Worm (Caenorhabditis elegans): Measurements from ENCODE around the gene lec-11.

Gene lec-11

ce11 chrIV:6590029-6590428, at the start of gene lec-11, which contains the start of gene irld-7:
Gene lec-11, minus strand, starts transcription at chrIV:6590154.
Gene irld-7, plus strand, starts transcription at chrIV:6590360.
- no peak for TF ChIP-seq unc-62 (GFP tag; optimal IDR thresholded peaks at IDR 0.05)

DNA sequence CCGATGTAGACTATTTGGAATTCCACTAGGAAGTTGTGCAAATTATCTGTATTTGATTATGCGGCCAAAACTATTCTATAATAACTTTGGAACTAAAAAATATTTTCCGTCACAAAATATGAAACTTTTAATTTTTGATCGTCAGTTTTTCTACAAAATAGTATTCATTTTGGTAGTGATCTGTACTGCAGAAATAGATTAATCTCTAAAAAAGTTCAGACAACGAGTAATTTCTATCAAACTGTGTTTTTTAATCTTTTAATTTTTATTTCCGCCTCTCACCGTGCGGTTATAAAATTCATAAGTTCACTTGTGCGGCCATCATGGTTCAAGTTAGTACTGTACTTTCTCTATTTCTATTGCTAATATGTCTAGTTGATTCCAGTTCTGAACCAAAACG, 48.3 kb upstream of the lec-11 start, which contains the start of gene C01B10.7:
Gene C01B10.7 (plus strand): TSS at position 301 of the 400 bp plus-strand sequence.
- no peak for TF ChIP-seq unc-62 (GFP tag; optimal IDR thresholded peaks at IDR 0.05)

DNA sequence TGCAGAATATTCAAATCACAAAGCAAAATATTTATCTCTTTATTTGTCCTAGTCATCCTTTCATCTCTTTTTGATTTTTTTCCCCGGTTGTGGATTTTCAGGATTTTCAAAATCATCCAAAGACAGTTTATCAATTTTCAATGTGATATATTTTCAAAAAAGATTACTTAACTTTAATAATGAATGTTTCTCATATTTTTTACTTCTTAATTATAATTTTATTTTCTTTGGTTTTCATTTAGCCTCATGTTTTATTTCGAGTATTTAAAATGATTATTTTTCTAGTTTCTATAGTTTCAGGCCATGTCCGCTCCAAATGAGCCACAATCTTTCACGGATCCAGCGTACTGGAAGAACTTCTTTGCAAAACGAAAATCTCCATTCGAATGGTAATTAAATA, 44.8 kb upstream of the lec-11 start, which contains the start of gene metl-13:
Gene metl-13 (plus strand): TSS at position 301 of the 400 bp plus-strand sequence.
- no peak for TF ChIP-seq unc-62 (GFP tag; optimal IDR thresholded peaks at IDR 0.05)

- TF ChIP-seq unc-62 (GFP tag; optimal IDR thresholded peaks at IDR 0.05): no peak
Measured at ce11 chrIV:6631704-6632272, 41.8 kb upstream of the lec-11 start, which contains the start of the genes cest-5.1 and C01B10.9. Gene cest-5.1, minus strand, starts transcription at chrIV:6631754. Gene C01B10.9, plus strand, starts transcription at chrIV:6632222.

DNA sequence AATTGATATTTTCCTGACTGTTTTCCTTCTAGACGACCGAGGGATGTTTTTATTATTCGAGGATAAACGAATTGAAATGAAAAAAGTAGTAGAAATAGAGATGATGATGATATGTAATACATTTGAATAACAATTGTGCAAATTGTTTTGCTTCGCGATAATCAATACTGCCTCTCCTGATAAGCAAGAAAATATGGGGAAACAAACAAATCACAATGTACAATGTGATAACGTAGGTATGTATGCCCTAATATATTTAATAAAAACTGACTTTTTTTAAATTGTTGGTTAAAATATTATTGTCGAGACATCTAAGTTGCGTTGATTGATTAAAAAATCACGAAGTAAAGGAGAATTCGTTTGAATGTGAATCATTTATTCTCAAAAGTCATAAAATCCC, 37.8 kb upstream of the lec-11 start, which contains the start of gene cest-5.2:
Gene cest-5.2 (minus strand): TSS at position 128 of the 400 bp plus-strand sequence.
- no peak for TF ChIP-seq unc-62 (GFP tag; optimal IDR thresholded peaks at IDR 0.05)

- no peak for TF ChIP-seq unc-62 (GFP tag; optimal IDR thresholded peaks at IDR 0.05)
Measured at ce11 chrIV:6623390-6623789, 33.4 kb upstream of the lec-11 start, which contains the start of gene C01B10.44. Gene C01B10.44, plus strand, starts transcription at chrIV:6623690.

- TF ChIP-seq unc-62 (GFP tag; optimal IDR thresholded peaks at IDR 0.05): no peak
Measured at ce11 chrIV:6622142-6622541, 32.2 kb upstream of the lec-11 start.

- TF ChIP-seq unc-62 (GFP tag; optimal IDR thresholded peaks at IDR 0.05): no peak
Measured at ce11 chrIV:6621252-6621651, 31.3 kb upstream of the lec-11 start, which contains the start of gene C01B10.3. Gene C01B10.3, minus strand, starts transcription at chrIV:6621352.

DNA sequence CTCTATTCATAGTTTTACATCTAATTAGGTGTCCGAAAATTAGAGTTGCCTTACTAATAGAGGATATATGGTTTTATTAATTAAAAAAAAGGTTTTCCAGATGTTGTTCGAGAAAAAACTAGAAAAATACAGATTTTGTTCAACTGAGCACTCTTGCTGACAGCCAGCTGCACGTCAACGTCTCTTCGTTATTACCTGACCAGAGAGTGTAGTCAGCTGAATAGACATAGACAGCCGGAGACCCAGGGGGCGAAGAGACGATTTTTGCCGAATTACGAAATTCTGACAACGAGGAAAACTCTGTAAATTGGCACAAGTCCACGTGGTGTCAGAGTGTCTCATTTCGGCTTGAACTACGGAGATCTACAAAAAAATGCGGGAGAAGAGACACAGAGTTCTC, 28.7 kb upstream of the lec-11 start:
- no peak for TF ChIP-seq unc-62 (GFP tag; optimal IDR thresholded peaks at IDR 0.05)

DNA sequence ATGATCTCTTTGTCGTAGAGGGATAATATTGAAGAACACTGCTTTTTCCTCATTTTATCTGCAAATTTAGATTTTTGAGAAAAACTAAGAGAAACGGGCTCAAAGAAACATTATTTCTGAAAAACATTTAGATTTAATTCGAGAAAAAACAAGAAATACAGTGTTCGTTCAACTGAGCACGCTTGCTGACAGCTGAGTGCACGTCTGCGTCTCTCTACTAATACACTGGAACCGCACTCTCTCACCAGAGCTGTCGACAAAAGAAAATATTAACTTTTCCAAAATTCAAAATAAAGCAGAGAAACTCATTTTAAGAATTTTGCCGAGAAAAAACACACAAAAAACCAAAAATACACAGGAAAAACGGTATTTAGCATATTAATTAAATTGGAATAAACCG, 23.3 kb upstream of the lec-11 start, which contains the start of gene drh-1:
Gene drh-1 (minus strand): TSS at position 58 of the 400 bp plus-strand sequence.
- TF ChIP-seq unc-62 (GFP tag; optimal IDR thresholded peaks at IDR 0.05): no peak

- TF ChIP-seq unc-62 (GFP tag; optimal IDR thresholded peaks at IDR 0.05): no peak
Measured at ce11 chrIV:6607059-6607458, 17.1 kb upstream of the lec-11 start.

DNA sequence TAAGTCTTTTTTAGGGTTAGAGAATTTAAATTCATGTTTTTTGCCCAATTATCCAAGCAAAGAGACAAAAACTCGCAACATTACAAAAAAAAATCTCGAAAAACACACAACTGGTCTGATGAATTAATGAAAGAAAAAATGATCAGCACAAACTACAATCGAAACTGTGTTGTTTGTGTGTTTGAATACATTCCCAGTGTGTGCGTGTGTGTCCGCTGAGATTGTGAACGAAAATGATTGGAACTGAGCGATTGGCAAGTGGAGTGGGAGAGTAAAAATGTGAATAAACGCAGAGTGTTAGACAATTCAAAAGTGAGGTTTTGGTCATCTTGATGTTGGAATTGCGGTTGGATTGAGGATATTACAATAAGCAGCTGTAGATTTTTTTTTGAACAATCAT, 16.6 kb upstream of the lec-11 start:
- TF ChIP-seq unc-62 (GFP tag; optimal IDR thresholded peaks at IDR 0.05): no peak

ce11 chrIV:6605863-6606262, 15.9 kb upstream of the lec-11 start, which contains the start of gene nstp-2:
Gene nstp-2, minus strand, starts transcription at chrIV:6606188.
- TF ChIP-seq unc-62 (GFP tag; optimal IDR thresholded peaks at IDR 0.05): no peak

ce11 chrIV:6603549-6603948, 13.6 kb upstream of the lec-11 start:
- TF ChIP-seq unc-62 (GFP tag; optimal IDR thresholded peaks at IDR 0.05): no peak

ce11 chrIV:6602376-6602775, 12.4 kb upstream of the lec-11 start, which contains the start of gene F15B10.3:
Gene F15B10.3, plus strand, starts transcription at chrIV:6602676.
- no peak for TF ChIP-seq unc-62 (GFP tag; optimal IDR thresholded peaks at IDR 0.05)

ce11 chrIV:6601213-6601724, 11.3 kb upstream of the lec-11 start, which contains the start of gene sup-36:
Gene sup-36, plus strand, starts transcription at chrIV:6601674.
- TF ChIP-seq unc-62 (GFP tag; optimal IDR thresholded peaks at IDR 0.05): no peak

ce11 chrIV:6599447-6599846, 9.5 kb upstream of the lec-11 start, which contains the start of gene F38A5.8:
Gene F38A5.8, plus strand, starts transcription at chrIV:6599747.
- no peak for TF ChIP-seq unc-62 (GFP tag; optimal IDR thresholded peaks at IDR 0.05)

Data from whole organism, dauer.